Fruit fly (Drosophila melanogaster) whole organism, embryonic: ENCODE measurements around the gene CG6415.

Experiments
- BtbVII ChIP-seq: fragments of 200-800 bp; sonication (Bioruptor generic); optimal IDR thresholded peaks from 3 replicates; lab custom pipeline; 2017; ENCODE audit warnings: missing biosample characterization, mild to moderate bottlenecking, missing genetic modification characterization
- CG10366 ChIP-seq: fragments of 200-800 bp; sonication (Bioruptor generic); IDR thresholded peaks from 2 replicates; pipeline ENCODE4 v1.3.6; 2022; ENCODE audit warnings: missing biosample characterization, missing genetic modification characterization
- CG11456 ChIP-seq: fragments of 200-800 bp; sonication (Bioruptor generic); IDR thresholded peaks from 3 replicates; pipeline ENCODE4 v1.3.6; 2022; ENCODE audit warnings: missing biosample characterization, missing genetic modification characterization
- CG13287 ChIP-seq: fragments of 200-800 bp; sonication (Bioruptor generic); IDR thresholded peaks from 2 replicates; pipeline ENCODE4 v1.3.6; 2022; ENCODE audit warnings: missing biosample characterization, missing genetic modification characterization; ENCODE audit not compliant: partially characterized antibody
- CG14965 ChIP-seq: fragments of 200-800 bp; sonication (Bioruptor generic); optimal IDR thresholded peaks from 2 replicates; lab custom pipeline; 2016; ENCODE audit warnings: missing biosample characterization, missing genetic modification characterization, borderline replicate concordance
- CG16815 ChIP-seq: fragments of 200-800 bp; sonication (Bioruptor generic); optimal IDR thresholded peaks from 3 replicates; lab custom pipeline; 2017; ENCODE audit warnings: missing biosample characterization, mild to moderate bottlenecking, missing genetic modification characterization
- CG17361 ChIP-seq: fragments of 200-800 bp; sonication (Bioruptor generic); IDR thresholded peaks from 3 replicates; pipeline ENCODE4 v1.3.6; 2022; ENCODE audit warnings: missing biosample characterization, missing genetic modification characterization
- CG18599 ChIP-seq: fragments of 200-800 bp; sonication (Bioruptor generic); optimal IDR thresholded peaks from 3 replicates; lab custom pipeline; 2017; ENCODE audit warnings: missing biosample characterization, missing genetic modification characterization, mild to moderate bottlenecking, moderate library complexity, missing genetic modification reagents
- CG18764 ChIP-seq: fragments of 200-800 bp; sonication (Bioruptor generic); optimal IDR thresholded peaks from 3 replicates; lab custom pipeline; 2016; ENCODE audit warnings: missing biosample characterization, missing genetic modification characterization
- CG2712 ChIP-seq: fragments of 200-800 bp; optimal IDR thresholded peaks from 3 replicates; lab custom pipeline; 2019; ENCODE audit warnings: missing biosample characterization, mild to moderate bottlenecking, missing genetic modification characterization, moderate library complexity
- CG30431 ChIP-seq: fragments of 200-800 bp; sonication (Bioruptor generic); optimal IDR thresholded peaks from 2 replicates; lab custom pipeline; 2017; ENCODE audit warnings: missing biosample characterization, missing genetic modification characterization
- CG33213 ChIP-seq: fragments of 200-800 bp; sonication (Bioruptor generic); optimal IDR thresholded peaks from 3 replicates; lab custom pipeline; 2016; ENCODE audit warnings: missing biosample characterization, missing genetic modification characterization
- CG4617 ChIP-seq: fragments of 200-800 bp; sonication (Bioruptor generic); optimal IDR thresholded peaks from 3 replicates; lab custom pipeline; 2016; ENCODE audit warnings: missing biosample characterization, missing genetic modification characterization, borderline replicate concordance
- CG4820 ChIP-seq: fragments of 200-800 bp; sonication (Bioruptor generic); optimal IDR thresholded peaks from 3 replicates; lab custom pipeline; 2016; ENCODE audit warnings: missing biosample characterization, missing genetic modification characterization
- CG6272 ChIP-seq: fragments of 200-800 bp; sonication (Bioruptor generic); IDR thresholded peaks from 2 replicates; pipeline ENCODE4 v1.3.6; 2022; ENCODE audit warnings: missing biosample characterization, missing genetic modification characterization
- CG6765 ChIP-seq: fragments of 200-800 bp; sonication (Bioruptor generic); optimal IDR thresholded peaks from 3 replicates; lab custom pipeline; 2017; ENCODE audit warnings: missing biosample characterization, mild to moderate bottlenecking, missing genetic modification characterization
- CG7745 ChIP-seq: fragments of 200-800 bp; sonication (Bioruptor generic); optimal IDR thresholded peaks from 2 replicates; lab custom pipeline; 2018; ENCODE audit warnings: missing biosample characterization, mild to moderate bottlenecking, missing genetic modification characterization, moderate library complexity
- CG8944 ChIP-seq: fragments of 200-800 bp; sonication (Bioruptor generic); optimal IDR thresholded peaks from 3 replicates; lab custom pipeline; 2016; ENCODE audit warnings: missing biosample characterization, missing genetic modification characterization
- Camta ChIP-seq: fragments of 200-800 bp; sonication (Bioruptor generic); optimal IDR thresholded peaks from 2 replicates; lab custom pipeline; 2016; ENCODE audit warnings: missing biosample characterization, missing genetic modification characterization
- E2f1 ChIP-seq: fragments of 200-800 bp; sonication (Bioruptor generic); IDR thresholded peaks from 2 replicates; pipeline ENCODE4 v1.3.6; 2022; ENCODE audit warnings: missing biosample characterization, missing genetic modification characterization
- Eip74EF ChIP-seq, 2 experiments: fragments of 200-800 bp in 1 of 2; fragments of >200 bp in 1 of 2; sonication (Bioruptor generic) in 1 of 2; optimal IDR thresholded peaks; 2 replicates each; lab custom pipeline; 2017 to 2019; ENCODE audit warnings: missing biosample characterization in 2 of 2, missing genetic modification characterization in 2 of 2, mild to moderate bottlenecking in 1 of 2, moderate library complexity in 1 of 2
- HLH54F ChIP-seq: fragments of 200-800 bp; sonication (Bioruptor generic); optimal IDR thresholded peaks from 3 replicates; lab custom pipeline; 2016; ENCODE audit warnings: missing biosample characterization, missing genetic modification characterization
- Hsf ChIP-seq: fragments of 200-800 bp; sonication (Bioruptor generic); optimal IDR thresholded peaks from 3 replicates; lab custom pipeline; 2016; ENCODE audit warnings: missing biosample characterization, missing genetic modification characterization
- Jarid2 ChIP-seq: fragments of 200-800 bp; sonication (Bioruptor generic); optimal IDR thresholded peaks from 3 replicates; lab custom pipeline; 2017; ENCODE audit warnings: mild to moderate bottlenecking, missing biosample characterization, missing genetic modification reagents, missing genetic modification characterization
- Lhr ChIP-seq: fragments of 200-800 bp; sonication (Bioruptor generic); optimal IDR thresholded peaks from 3 replicates; lab custom pipeline; 2017; ENCODE audit warnings: mild to moderate bottlenecking, missing biosample characterization, missing genetic modification reagents, missing genetic modification characterization
- MESR4 ChIP-seq: fragments of 200-800 bp; sonication (Bioruptor generic); optimal IDR thresholded peaks from 2 replicates; lab custom pipeline; 2018; ENCODE audit warnings: missing biosample characterization, mild to moderate bottlenecking, missing genetic modification characterization, moderate library complexity
- Mrtf ChIP-seq: fragments of 200-800 bp; sonication (Bioruptor generic); IDR thresholded peaks from 3 replicates; pipeline ENCODE4 v1.3.6; 2022; ENCODE audit warnings: missing biosample characterization, missing genetic modification characterization
- Nf-YC ChIP-seq: fragments of 200-800 bp; optimal IDR thresholded peaks from 3 replicates; lab custom pipeline; 2019; ENCODE audit warnings: missing biosample characterization, mild to moderate bottlenecking, missing genetic modification characterization, moderate library complexity
- Rx ChIP-seq: fragments of 200-800 bp; sonication (Bioruptor generic); IDR thresholded peaks from 2 replicates; pipeline ENCODE4 v1.3.6; 2022; ENCODE audit warnings: missing biosample characterization, missing genetic modification characterization
- ac ChIP-seq: fragments of 200-800 bp; sonication (Bioruptor generic); optimal IDR thresholded peaks from 3 replicates; lab custom pipeline; 2017; ENCODE audit warnings: missing biosample characterization, mild to moderate bottlenecking, missing genetic modification characterization
- bab2 ChIP-seq: fragments of 200-800 bp; sonication (Bioruptor generic); optimal IDR thresholded peaks from 2 replicates; lab custom pipeline; 2016; ENCODE audit warnings: missing biosample characterization, missing genetic modification characterization
- ci ChIP-seq: fragments of 200-800 bp; sonication (Bioruptor generic); IDR thresholded peaks from 3 replicates; pipeline ENCODE4 v1.3.6; 2022; ENCODE audit warnings: missing biosample characterization, missing genetic modification characterization
- crp ChIP-seq, 2 experiments: fragments of 200-800 bp; sonication (Bioruptor generic); optimal IDR thresholded peaks; 2 replicates in 1 of 2; 3 replicates in 1 of 2; lab custom pipeline; 2017; ENCODE audit warnings: missing biosample characterization in 2 of 2, missing genetic modification characterization in 2 of 2, mild to moderate bottlenecking in 1 of 2, moderate library complexity in 1 of 2
- dm ChIP-seq: fragments of 200-800 bp; sonication (Bioruptor generic); optimal IDR thresholded peaks from 3 replicates; lab custom pipeline; 2016; ENCODE audit warnings: missing biosample characterization, missing genetic modification characterization
- dpn ChIP-seq, 2 experiments: fragments of 200-800 bp; sonication (Bioruptor generic); optimal IDR thresholded peaks; 3 replicates each; lab custom pipeline; 2016; ENCODE audit warnings: missing biosample characterization in 2 of 2, missing genetic modification characterization in 2 of 2
- dysf ChIP-seq: fragments of 200-800 bp; sonication (Bioruptor generic); IDR thresholded peaks from 3 replicates; pipeline ENCODE4 v1.3.6; 2022; ENCODE audit warnings: missing biosample characterization, missing genetic modification characterization
- fd96Cb ChIP-seq: fragments of 200-800 bp; sonication (Bioruptor generic); optimal IDR thresholded peaks from 2 replicates; lab custom pipeline; 2018; ENCODE audit warnings: missing biosample characterization, mild to moderate bottlenecking, missing genetic modification characterization, moderate library complexity
- ftz-f1 ChIP-seq: fragments of 200-800 bp; sonication (Bioruptor generic); optimal IDR thresholded peaks from 2 replicates; lab custom pipeline; 2016; ENCODE audit warnings: missing biosample characterization, missing genetic modification characterization
- grau ChIP-seq: fragments of 200-800 bp; optimal IDR thresholded peaks from 3 replicates; lab custom pipeline; 2019; ENCODE audit warnings: missing biosample characterization, mild to moderate bottlenecking, missing genetic modification characterization, moderate library complexity
- gro ChIP-seq: fragments of 200-800 bp; sonication (Bioruptor generic); optimal IDR thresholded peaks from 2 replicates; lab custom pipeline; 2016; ENCODE audit warnings: missing biosample characterization, missing genetic modification characterization
- hkb ChIP-seq, 2 experiments: fragments of 200-800 bp in 1 of 2; fragments of >200 bp in 1 of 2; sonication (Bioruptor generic) in 1 of 2; IDR thresholded peaks in 1 of 2; optimal IDR thresholded peaks in 1 of 2; 2 replicates each; pipeline versions ENCODE4 v1.3.6 to Lab custom; 2017 to 2022; ENCODE audit warnings: missing biosample characterization in 1 of 2, missing genetic modification characterization in 1 of 2
- jumu ChIP-seq: fragments of 200-800 bp; sonication (Bioruptor generic); optimal IDR thresholded peaks from 3 replicates; lab custom pipeline; 2016; ENCODE audit warnings: missing biosample characterization, missing genetic modification characterization
- lilli ChIP-seq: fragments of 200-800 bp; sonication (Bioruptor generic); optimal IDR thresholded peaks from 3 replicates; lab custom pipeline; 2016; ENCODE audit warnings: missing biosample characterization, missing genetic modification characterization
- lmd ChIP-seq: fragments of 200-800 bp; sonication (Bioruptor generic); IDR thresholded peaks from 2 replicates; pipeline ENCODE4 v1.3.6; 2022; ENCODE audit warnings: missing biosample characterization, missing genetic modification characterization
- pfk ChIP-seq: fragments of 200-800 bp; sonication (Bioruptor generic); optimal IDR thresholded peaks from 2 replicates; lab custom pipeline; 2018; ENCODE audit warnings: missing biosample characterization, mild to moderate bottlenecking, missing genetic modification characterization, moderate library complexity
- repo ChIP-seq: fragments of 200-800 bp; sonication (Bioruptor generic); optimal IDR thresholded peaks from 2 replicates; lab custom pipeline; 2016; ENCODE audit warnings: missing biosample characterization, missing genetic modification characterization
- sens-2 ChIP-seq: fragments of 200-800 bp; sonication (Bioruptor generic); IDR thresholded peaks from 2 replicates; pipeline ENCODE4 v1.3.6; 2022; ENCODE audit warnings: missing biosample characterization, missing genetic modification characterization
- tx ChIP-seq: fragments of 200-800 bp; sonication (Bioruptor generic); optimal IDR thresholded peaks from 2 replicates; lab custom pipeline; 2016; ENCODE audit warnings: missing biosample characterization, missing genetic modification characterization
- vnd ChIP-seq: fragments of 200-800 bp; sonication (Bioruptor generic); IDR thresholded peaks from 3 replicates; pipeline ENCODE4 v1.3.6; 2022; ENCODE audit warnings: missing biosample characterization, missing genetic modification characterization; ENCODE audit not compliant: partially characterized antibody
- wor ChIP-seq: fragments of 200-800 bp; sonication (Bioruptor generic); IDR thresholded peaks from 2 replicates; pipeline ENCODE4 v1.3.6; 2022; ENCODE audit warnings: missing biosample characterization, missing genetic modification characterization

CG6415 gene

DNA sequence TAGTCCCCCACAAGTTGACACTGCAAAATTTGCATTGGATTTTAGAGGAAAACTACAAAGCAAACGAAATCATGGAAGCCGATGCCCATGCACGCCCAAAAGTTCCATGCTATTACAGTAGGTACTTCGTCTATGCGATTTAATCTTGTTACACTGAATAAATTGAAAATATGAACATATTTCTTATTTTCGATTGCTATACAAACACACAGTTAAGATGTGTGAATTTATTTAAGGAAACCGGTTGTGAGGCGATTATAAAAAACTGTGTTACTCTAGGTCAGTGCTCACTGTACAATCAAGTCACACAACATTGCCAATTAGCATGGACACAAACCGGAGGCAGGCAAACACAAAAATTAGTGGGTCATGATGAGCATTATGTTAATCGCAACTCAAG is 37.8 kb upstream of the CG6415 start (continued):
- no peak for TF ChIP-seq ftz-f1 (GFP tag; lab: Kevin White, UChicago)
- no peak for TF ChIP-seq CG13287 (GFP tag; lab: Robert Waterston, UW)
- peak; percentile 87 for TF ChIP-seq E2f1 (GFP tag; lab: Robert Waterston, UW)
- peak; percentile 90 for TF ChIP-seq lmd (GFP tag; lab: Robert Waterston, UW)
- TF ChIP-seq CG8944, result peak; percentile 80
- peak; percentile 67 for TF ChIP-seq CG4820 (GFP tag; lab: Kevin White, UChicago)
- peak; percentile 90 for TF ChIP-seq CG10366 (GFP tag; lab: Robert Waterston, UW)
- peak; percentile 70 to 88 for TF ChIP-seq dpn (GFP tag; optimal IDR thresholded peaks at IDR 0.05; lab: Kevin White, UChicago)
- TF ChIP-seq CG18599 (GFP tag; lab: Kevin White, UChicago), result peak; percentile 65
- TF ChIP-seq bab2, result peak; percentile 72
- TF ChIP-seq vnd, result no peak
- peak; percentile 92 for TF ChIP-seq ci (GFP tag; lab: Robert Waterston, UW)
- TF ChIP-seq HLH54F (GFP tag; lab: Kevin White, UChicago), result peak; percentile 70
- peak in 1 of 2 experiments; percentile 72 for TF ChIP-seq Eip74EF (GFP tag; optimal IDR thresholded peaks at IDR 0.05; lab: Kevin White, UChicago)
- peak in 1 of 2 experiments; percentile 17 for TF ChIP-seq crp (GFP tag; optimal IDR thresholded peaks at IDR 0.05; lab: Kevin White, UChicago)
- no peak for TF ChIP-seq CG7745 (tag; lab: Kevin White, UChicago)
- TF ChIP-seq pfk, result no peak
- TF ChIP-seq Camta (GFP tag; lab: Kevin White, UChicago), result peak; percentile 75
- peak; percentile 77 for TF ChIP-seq repo
- TF ChIP-seq CG6272, result peak; percentile 75
- peak; percentile 79 for TF ChIP-seq CG2712 (tag; lab: Kevin White, UChicago)
- peak; percentile 21 for TF ChIP-seq CG30431
- TF ChIP-seq BtbVII (GFP tag; lab: Kevin White, UChicago), result peak; percentile 19
- no peak for TF ChIP-seq Lhr
- peak; percentile 85 for TF ChIP-seq lilli
- TF ChIP-seq dysf, result peak; percentile 92
- TF ChIP-seq gro, result peak; percentile 75
- TF ChIP-seq Hsf, result peak; percentile 82
- peak; percentile 31; the same call in 1 of the 2 replicates for TF ChIP-seq sens-2 (GFP tag; lab: Robert Waterston, UW)
- TF ChIP-seq CG6765, result no peak
- peak; percentile 94 for TF ChIP-seq grau (tag; lab: Kevin White, UChicago)
- peak; percentile 74 for TF ChIP-seq CG17361 (GFP tag; lab: Robert Waterston, UW)
- TF ChIP-seq Rx, result peak; percentile 70
- TF ChIP-seq jumu (GFP tag; lab: Kevin White, UChicago), result peak; percentile 64
- TF ChIP-seq Nf-YC (tag; lab: Kevin White, UChicago), result peak; percentile 47
- TF ChIP-seq CG18764 (GFP tag; lab: Kevin White, UChicago), result peak; percentile 46
- TF ChIP-seq wor (GFP tag; lab: Robert Waterston, UW), result peak; percentile 25; the same call in 1 of the 2 replicates
- TF ChIP-seq Jarid2 (GFP tag; lab: Kevin White, UChicago), result peak; percentile 21
- TF ChIP-seq fd96Cb (tag; lab: Kevin White, UChicago), result peak; percentile 69
- TF ChIP-seq CG16815 (GFP tag; lab: Kevin White, UChicago), result peak; percentile 58
- TF ChIP-seq Mrtf, result peak; percentile 89
- peak; percentile 31 for TF ChIP-seq CG4617
- peak; percentile 36 for TF ChIP-seq CG33213 (GFP tag; lab: Kevin White, UChicago)
- peak; percentile 72 for TF ChIP-seq tx (GFP tag; lab: Kevin White, UChicago)
- no peak for TF ChIP-seq hkb (optimal IDR thresholded peaks at IDR 0.05; lab: Kevin White, UChicago)
- TF ChIP-seq hkb (GFP tag; IDR thresholded peaks at IDR 0.05; lab: Robert Waterston, UW), result peak; percentile 95
- TF ChIP-seq dm, result peak; percentile 52
- no peak for TF ChIP-seq MESR4 (GFP tag; lab: Kevin White, UChicago)
- TF ChIP-seq CG14965 (GFP tag; lab: Kevin White, UChicago), result peak; percentile 18
- no peak for TF ChIP-seq ac (GFP tag; lab: Kevin White, UChicago)
- TF ChIP-seq CG11456 (GFP tag; lab: Robert Waterston, UW), result peak; percentile 84; the same call in 2 of the 3 replicates
